Worm (Caenorhabditis elegans): ENCODE data around the gene C34F11.5.

DNA sequence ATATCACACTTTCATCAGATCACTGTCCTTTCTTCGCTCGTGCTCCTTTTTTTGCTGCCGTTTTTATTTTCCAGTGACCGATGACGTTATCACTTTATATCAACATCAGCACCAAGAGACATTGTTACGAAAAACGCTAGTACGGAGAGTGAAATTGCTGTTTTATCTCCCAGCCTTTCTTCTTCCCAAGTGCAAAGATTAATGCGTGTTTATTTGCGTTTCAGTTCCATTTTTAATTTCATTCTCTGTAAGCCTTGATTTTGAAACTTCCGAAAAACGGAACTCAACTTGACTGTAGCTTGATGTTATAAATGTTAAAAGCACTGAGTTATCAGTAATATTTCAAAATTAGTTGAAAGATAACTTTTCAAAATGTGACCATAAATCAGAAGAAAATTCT is 8.7 kb upstream of the C34F11.5 start:
- TF ChIP-seq him-1 (tag; optimal IDR thresholded peaks at IDR 0.05) (no peak), dao-5 (tag; optimal IDR thresholded peaks at IDR 0.05) (no peak)
